Fruit fly (Drosophila melanogaster) whole organism, embryonic: ENCODE results near the gene mRpL46.
A peak's percentile ranks its signal among the peaks of the same experiment; 100 is the strongest.

Source experiments
- BtbVII ChIP-seq: fragments of 200-800 bp; sonication (Bioruptor generic); optimal IDR thresholded peaks from 3 replicates; lab custom pipeline; 2017; ENCODE audit warnings: missing biosample characterization, mild to moderate bottlenecking, missing genetic modification characterization
- CG11560 ChIP-seq: fragments of 200-800 bp; sonication (Bioruptor generic); IDR thresholded peaks from 3 replicates; pipeline ENCODE4 v1.3.6; 2022; ENCODE audit warnings: missing biosample characterization, missing genetic modification characterization
- CG16779 ChIP-seq: fragments of 200-800 bp; sonication (Bioruptor generic); IDR thresholded peaks from 2 replicates; pipeline ENCODE4 v1.3.6; 2022; ENCODE audit warnings: missing biosample characterization, missing genetic modification characterization
- CG2116 ChIP-seq: fragments of 200-800 bp; sonication (Bioruptor generic); optimal IDR thresholded peaks from 3 replicates; lab custom pipeline; 2018; ENCODE audit warnings: missing biosample characterization, mild to moderate bottlenecking, missing genetic modification characterization
- CG2199 ChIP-seq: fragments of 200-800 bp; sonication (Bioruptor generic); IDR thresholded peaks from 3 replicates; pipeline ENCODE4 v1.3.6; 2022; ENCODE audit warnings: missing biosample characterization, missing genetic modification characterization
- CG31224 ChIP-seq: fragments of 200-800 bp; sonication (Bioruptor generic); IDR thresholded peaks from 2 replicates; pipeline ENCODE4 v1.3.6; 2022; ENCODE audit warnings: missing biosample characterization, missing genetic modification characterization
- CG34224 ChIP-seq: fragments of 200-800 bp; sonication (Bioruptor generic); IDR thresholded peaks from 3 replicates; pipeline ENCODE4 v1.3.6; 2022; ENCODE audit warnings: missing biosample characterization, missing genetic modification characterization; ENCODE audit not compliant: partially characterized antibody
- CG5180 ChIP-seq: fragments of 200-800 bp; sonication (Bioruptor generic); optimal IDR thresholded peaks from 3 replicates; lab custom pipeline; 2017; ENCODE audit warnings: missing biosample characterization, missing genetic modification characterization, mild to moderate bottlenecking, moderate library complexity, missing genetic modification reagents
- CG6175 ChIP-seq: fragments of 200-800 bp; sonication (Bioruptor generic); IDR thresholded peaks from 3 replicates; pipeline ENCODE4 v1.3.6; 2022; ENCODE audit warnings: missing biosample characterization, missing genetic modification characterization
- CG6854 ChIP-seq: fragments of 200-800 bp; sonication (Bioruptor generic); optimal IDR thresholded peaks from 3 replicates; lab custom pipeline; 2017; ENCODE audit warnings: missing biosample characterization, mild to moderate bottlenecking, missing genetic modification characterization
- CrebB ChIP-seq: fragments of 200-800 bp; sonication (Bioruptor generic); optimal IDR thresholded peaks from 3 replicates; lab custom pipeline; 2018; ENCODE audit warnings: missing biosample characterization, mild to moderate bottlenecking, missing genetic modification characterization
- Dbx ChIP-seq: fragments of 200-800 bp; sonication (Bioruptor generic); IDR thresholded peaks from 3 replicates; pipeline ENCODE4 v1.3.6; 2022; ENCODE audit warnings: missing biosample characterization, missing genetic modification characterization
- Deaf1 ChIP-seq: fragments of 200-800 bp; optimal IDR thresholded peaks from 3 replicates; lab custom pipeline; 2019; ENCODE audit warnings: missing biosample characterization, mild to moderate bottlenecking, missing genetic modification characterization, moderate library complexity
- E2f1 ChIP-seq: fragments of 200-800 bp; sonication (Bioruptor generic); IDR thresholded peaks from 2 replicates; pipeline ENCODE4 v1.3.6; 2022; ENCODE audit warnings: missing biosample characterization, missing genetic modification characterization
- Ets65A ChIP-seq: fragments of 200-800 bp; sonication (Bioruptor generic); peaks from one replicate; lab custom pipeline; 2016; ENCODE audit warnings: missing biosample characterization, missing genetic modification characterization
- GATAe ChIP-seq: fragments of 200-800 bp; sonication (Bioruptor generic); conservative IDR thresholded peaks from 2 replicates; pipeline ENCODE4 v1.3.6; 2022; ENCODE audit warnings: missing biosample characterization, missing genetic modification characterization
- HLH4C ChIP-seq: fragments of 200-800 bp; sonication (Bioruptor generic); IDR thresholded peaks from 3 replicates; pipeline ENCODE4 v1.3.6; 2022; ENCODE audit warnings: missing biosample characterization, missing genetic modification characterization; ENCODE audit not compliant: partially characterized antibody
- HmgZ ChIP-seq: fragments of 200-800 bp; sonication (Bioruptor generic); optimal IDR thresholded peaks from 2 replicates; lab custom pipeline; 2018; ENCODE audit warnings: missing biosample characterization, mild to moderate bottlenecking, missing genetic modification characterization
- Hmr ChIP-seq: fragments of 200-800 bp; sonication (Bioruptor generic); optimal IDR thresholded peaks from 3 replicates; lab custom pipeline; 2017; ENCODE audit warnings: mild to moderate bottlenecking, missing biosample characterization, missing genetic modification reagents, missing genetic modification characterization
- Med ChIP-seq: fragments of 200-800 bp; sonication (Bioruptor generic); peaks from one replicate; lab custom pipeline; 2016; ENCODE audit warnings: missing biosample characterization, missing genetic modification characterization, mild to moderate bottlenecking, inconsistent platforms, moderate library complexity
- NC2β ChIP-seq: fragments of 200-800 bp; sonication (Bioruptor generic); optimal IDR thresholded peaks from 2 replicates; lab custom pipeline; 2016; ENCODE audit warnings: missing biosample characterization, missing genetic modification characterization
- Neu2 ChIP-seq: fragments of 200-800 bp; sonication (Bioruptor generic); optimal IDR thresholded peaks from 3 replicates; lab custom pipeline; 2016; ENCODE audit warnings: missing biosample characterization, missing genetic modification characterization, borderline replicate concordance
- Nf-YB ChIP-seq: fragments of 200-800 bp; sonication (Bioruptor generic); optimal IDR thresholded peaks from 3 replicates; lab custom pipeline; 2019; ENCODE audit warnings: missing biosample characterization, mild to moderate bottlenecking, missing genetic modification characterization, moderate library complexity
- Trl ChIP-seq, 3 experiments: fragments of >200 bp in 2 of 3; fragments of 200-800 bp in 1 of 3; sonication (Bioruptor generic) in 1 of 3; optimal IDR thresholded peaks; 2 replicates in 1 of 3; 3 replicates in 2 of 3; lab custom pipeline; 2016 to 2017; ENCODE audit warnings: missing biosample characterization in 1 of 3, missing genetic modification characterization in 1 of 3
- abd-A ChIP-seq: fragments of 200-800 bp; sonication (Bioruptor generic); optimal IDR thresholded peaks from 3 replicates; lab custom pipeline; 2019; ENCODE audit warnings: missing biosample characterization, mild to moderate bottlenecking, missing genetic modification characterization, moderate library complexity
- chinmo ChIP-seq: fragments of 200-800 bp; sonication (Bioruptor generic); IDR thresholded peaks from 4 replicates; pipeline ENCODE4 v1.3.6; 2022; ENCODE audit warnings: missing biosample characterization, missing genetic modification characterization; ENCODE audit not compliant: partially characterized antibody
- dmrt99B ChIP-seq: fragments of 200-800 bp; sonication (Bioruptor generic); optimal IDR thresholded peaks from 2 replicates; lab custom pipeline; 2018; ENCODE audit warnings: missing biosample characterization, mild to moderate bottlenecking, missing genetic modification characterization, moderate library complexity
- ems ChIP-seq: fragments of 200-800 bp; sonication (Bioruptor generic); optimal IDR thresholded peaks from 3 replicates; lab custom pipeline; 2016; ENCODE audit warnings: missing biosample characterization, missing genetic modification characterization
- exex ChIP-seq: fragments of 200-800 bp; sonication (Bioruptor generic); optimal IDR thresholded peaks from 4 replicates; lab custom pipeline; 2018; ENCODE audit warnings: missing biosample characterization, mild to moderate bottlenecking, missing genetic modification characterization, moderate library complexity
- fd64A ChIP-seq: fragments of 200-800 bp; sonication (Bioruptor generic); optimal IDR thresholded peaks from 3 replicates; lab custom pipeline; 2018; ENCODE audit warnings: missing biosample characterization, mild to moderate bottlenecking, missing genetic modification characterization
- ftz-f1 ChIP-seq: fragments of 200-800 bp; sonication (Bioruptor generic); optimal IDR thresholded peaks from 2 replicates; lab custom pipeline; 2016; ENCODE audit warnings: missing biosample characterization, missing genetic modification characterization
- grn ChIP-seq: fragments of 200-800 bp; sonication (Bioruptor generic); optimal IDR thresholded peaks from 3 replicates; lab custom pipeline; 2017; ENCODE audit warnings: missing biosample characterization, missing genetic modification characterization
- ken ChIP-seq: fragments of 200-800 bp; sonication (Bioruptor generic); IDR thresholded peaks from 3 replicates; pipeline ENCODE4 v1.3.6; 2022; ENCODE audit warnings: missing biosample characterization, missing genetic modification characterization
- lab ChIP-seq: fragments of 200-800 bp; sonication (Bioruptor generic); optimal IDR thresholded peaks from 3 replicates; lab custom pipeline; 2017; ENCODE audit warnings: missing biosample characterization, missing genetic modification characterization, mild to moderate bottlenecking, moderate library complexity, missing genetic modification reagents
- mirr ChIP-seq: fragments of 200-800 bp; sonication (Bioruptor generic); optimal IDR thresholded peaks from 3 replicates; lab custom pipeline; 2018; ENCODE audit warnings: missing biosample characterization, mild to moderate bottlenecking, missing genetic modification characterization
- otp ChIP-seq: fragments of 200-800 bp; sonication (Bioruptor generic); IDR thresholded peaks from 3 replicates; pipeline ENCODE4, ENCODE4 v1.3.6; 2022; ENCODE audit warnings: missing biosample characterization, missing genetic modification characterization
- pfk ChIP-seq: fragments of 200-800 bp; sonication (Bioruptor generic); optimal IDR thresholded peaks from 2 replicates; lab custom pipeline; 2018; ENCODE audit warnings: missing biosample characterization, mild to moderate bottlenecking, missing genetic modification characterization, moderate library complexity
- psq ChIP-seq: fragments of 200-800 bp; sonication (Bioruptor generic); optimal IDR thresholded peaks from 2 replicates; lab custom pipeline; 2017; ENCODE audit warnings: missing biosample characterization, missing genetic modification characterization
- run ChIP-seq: fragments of 200-800 bp; sonication (Bioruptor generic); optimal IDR thresholded peaks from 3 replicates; lab custom pipeline; 2018; ENCODE audit warnings: missing biosample characterization, mild to moderate bottlenecking, missing genetic modification characterization
- sd ChIP-seq: fragments of 200-800 bp; sonication (Bioruptor generic); optimal IDR thresholded peaks from 3 replicates; lab custom pipeline; 2018; ENCODE audit warnings: missing biosample characterization, mild to moderate bottlenecking, missing genetic modification characterization, moderate library complexity
- sna ChIP-seq: fragments of 200-800 bp; sonication (Bioruptor generic); IDR thresholded peaks from 2 replicates; pipeline ENCODE4 v1.3.6; 2022; ENCODE audit warnings: missing biosample characterization, missing genetic modification characterization; ENCODE audit not compliant: partially characterized antibody
- so ChIP-seq: fragments of 200-800 bp; sonication (Bioruptor generic); IDR thresholded peaks from 3 replicates; pipeline ENCODE4 v1.3.6; 2022; ENCODE audit warnings: missing biosample characterization, missing genetic modification characterization
- stc ChIP-seq: fragments of 200-800 bp; sonication (Bioruptor generic); IDR thresholded peaks from 2 replicates; pipeline ENCODE4 v1.3.6; 2022; ENCODE audit warnings: missing biosample characterization, missing genetic modification characterization
- sug ChIP-seq: fragments of 200-800 bp; optimal IDR thresholded peaks from 2 replicates; lab custom pipeline; 2019; ENCODE audit warnings: missing biosample characterization, mild to moderate bottlenecking, missing genetic modification characterization, moderate library complexity
- tna ChIP-seq: fragments of 200-800 bp; sonication (Bioruptor generic); IDR thresholded peaks from 2 replicates; pipeline ENCODE4 v1.3.6; 2022; ENCODE audit warnings: missing biosample characterization, missing genetic modification characterization; ENCODE audit not compliant: partially characterized antibody
- trh ChIP-seq: fragments of 200-800 bp; sonication (Bioruptor generic); optimal IDR thresholded peaks from 2 replicates; lab custom pipeline; 2016; ENCODE audit warnings: missing biosample characterization, missing genetic modification characterization

The mRpL46 gene

dm6 chr3L:1741655-1742551, 35.3 kb upstream of the mRpL46 start:
- TF ChIP-seq trh (GFP tag; lab: Kevin White, UChicago) (no peak), mirr (GFP tag; lab: Kevin White, UChicago) (peak; percentile 97), CG11560 (tag; lab: Robert Waterston, UW) (peak; percentile 64; the same call in 1 of the 3 replicates), fd64A (peak; percentile 14), sd (tag; lab: Kevin White, UChicago) (peak; percentile 30), pfk (peak; percentile 25), lab (GFP tag; lab: Kevin White, UChicago) (peak; percentile 40), NC2β (GFP tag; lab: Kevin White, UChicago) (no peak), HmgZ (tag; lab: Kevin White, UChicago) (peak; percentile 22), sna (0 out of 2 replicates have a peak, but pooled peaks have one; percentile 22), CG16779 (GFP tag; lab: Robert Waterston, UW) (0 out of 2 replicates have a peak, but pooled peaks have one; percentile 53), Trl (optimal IDR thresholded peaks at IDR 0.05; lab: Kevin White, UChicago) (peak in 1 of 2 experiments; percentile 38), Trl (GFP tag; optimal IDR thresholded peaks at IDR 0.05; lab: Kevin White, UChicago) (no peak), tna (GFP tag; lab: Robert Waterston, UW) (peak; percentile 41; the same call in 1 of the 2 replicates), CG6854 (GFP tag; lab: Kevin White, UChicago) (peak; percentile 29), GATAe (GFP tag; lab: Robert Waterston, UW) (peak; percentile 72), stc (GFP tag; lab: Robert Waterston, UW) (no peak), CG6175 (GFP tag; lab: Robert Waterston, UW) (no peak), chinmo (GFP tag; lab: Robert Waterston, UW) (peak; percentile 75; the same call in 3 of the 4 replicates), Dbx (GFP tag; lab: Robert Waterston, UW) (peak; percentile 15; the same call in 1 of the 3 replicates), psq (GFP tag; lab: Kevin White, UChicago) (no peak), grn (peak; percentile 73), otp (GFP tag; lab: Robert Waterston, UW) (peak; percentile 20; the same call in 1 of the 3 replicates), CG5180 (GFP tag; lab: Kevin White, UChicago) (peak; percentile 63), ems (GFP tag; lab: Kevin White, UChicago) (no peak), CG31224 (GFP tag; lab: Robert Waterston, UW) (no peak), Neu2 (GFP tag; lab: Kevin White, UChicago) (peak; percentile 84), sug (tag; lab: Kevin White, UChicago) (peak; percentile 40), Med (peak; percentile 85), Deaf1 (tag; lab: Kevin White, UChicago) (peak; percentile 51), run (tag; lab: Kevin White, UChicago) (peak; percentile 45), Nf-YB (GFP tag; lab: Kevin White, UChicago) (peak; percentile 6), dmrt99B (no peak), CrebB (tag; lab: Kevin White, UChicago) (peak; percentile 1), CG34224 (peak; percentile 33; the same call in 1 of the 3 replicates), ftz-f1 (GFP tag; lab: Kevin White, UChicago) (peak; percentile 5), abd-A (tag; lab: Kevin White, UChicago) (peak; percentile 11), exex (tag; lab: Kevin White, UChicago) (peak; percentile 98), BtbVII (GFP tag; lab: Kevin White, UChicago) (peak; percentile 9), CG2199 (GFP tag; lab: Robert Waterston, UW) (0 out of 3 replicates have a peak, but pooled peaks have one; percentile 21), Ets65A (GFP tag; lab: Kevin White, UChicago) (peak; percentile 79), CG2116 (peak; percentile 16), HLH4C (GFP tag; lab: Robert Waterston, UW) (peak; percentile 50; the same call in 1 of the 3 replicates), E2f1 (GFP tag; lab: Robert Waterston, UW) (peak; percentile 14; the same call in 1 of the 2 replicates), ken (GFP tag; lab: Robert Waterston, UW) (0 out of 3 replicates have a peak, but pooled peaks have one; percentile 19), Hmr (GFP tag; lab: Kevin White, UChicago) (peak; percentile 37), so (GFP tag; lab: Robert Waterston, UW) (peak; percentile 39; the same call in 1 of the 3 replicates)
